Worm (Caenorhabditis elegans) whole organism, L4 larva: Measurements from ENCODE around the gene ZK637.15.

Source experiments
- F10B5.3 ChIP-seq: sonication (generic microtip); optimal IDR thresholded peaks from 2 replicates; lab custom pipeline; 2016; ENCODE audit warnings: mild to moderate bottlenecking, missing genetic modification characterization, missing compliant biosample characterization
- F44E2.7 ChIP-seq: fragments of 200-800 bp; sonication (Bioruptor generic); IDR thresholded peaks from 2 replicates; pipeline ENCODE4 v2.1.2; 2022; ENCODE audit warnings: missing genetic modification characterization, missing compliant biosample characterization
- F49E8.2 ChIP-seq: sonication (generic microtip); optimal IDR thresholded peaks from 2 replicates; lab custom pipeline; 2016; ENCODE audit warnings: missing compliant biosample characterization, mild to moderate bottlenecking, missing genetic modification characterization, borderline replicate concordance
- R02D3.7 ChIP-seq: fragments of 150-350 bp; sonication (generic microtip); optimal IDR thresholded peaks from 3 replicates; lab custom pipeline; 2014; ENCODE audit warnings: missing biosample characterization, missing genetic modification characterization
- T20F7.1 ChIP-seq: fragments of 200-800 bp; sonication (Bioruptor generic); optimal IDR thresholded peaks from 2 replicates; lab custom pipeline; 2018; ENCODE audit warnings: mild to moderate bottlenecking, missing genetic modification characterization, missing compliant biosample characterization
- Y5F2A.4 ChIP-seq: fragments of 200-800 bp; sonication (Bioruptor generic); optimal IDR thresholded peaks from 2 replicates; lab custom pipeline; 2018; ENCODE audit warnings: mild to moderate bottlenecking, missing genetic modification characterization, missing compliant biosample characterization
- ZK337.2 ChIP-seq: fragments of 200-800 bp; sonication (Bioruptor generic); IDR thresholded peaks from 2 replicates; pipeline ENCODE4 v1.3.6; 2022; ENCODE audit warnings: missing genetic modification reagents, missing genetic modification characterization, missing compliant biosample characterization
- aha-1 ChIP-seq: fragments of 150-350 bp; peaks from one replicate; lab custom pipeline; 2014; ENCODE audit warnings: missing biosample characterization, missing genetic modification characterization
- ama-1 ChIP-seq: fragments of 150-350 bp; optimal IDR thresholded peaks from 2 replicates; lab custom pipeline; 2014; ENCODE audit warnings: inconsistent platforms, mixed read lengths
- arid-1 ChIP-seq: fragments of 200-800 bp; sonication (Bioruptor generic); conservative IDR thresholded peaks from 2 replicates; pipeline ENCODE4 v1.3.6; 2022; ENCODE audit warnings: missing genetic modification reagents, missing genetic modification characterization, missing compliant biosample characterization
- ceh-28 ChIP-seq: fragments of 150-350 bp; optimal IDR thresholded peaks from 2 replicates; lab custom pipeline; 2014; ENCODE audit warnings: missing biosample characterization, missing genetic modification reagents, missing genetic modification characterization
- ceh-32 ChIP-seq: sonication (generic microtip); optimal IDR thresholded peaks from 2 replicates; lab custom pipeline; 2016; ENCODE audit warnings: mild to moderate bottlenecking, missing genetic modification characterization, missing compliant biosample characterization; ENCODE audit not compliant: poor library complexity
- ceh-44 ChIP-seq: fragments of 200-800 bp; sonication (Bioruptor generic); IDR thresholded peaks from 2 replicates; pipeline ENCODE4 v1.3.6; 2022; ENCODE audit warnings: missing genetic modification reagents, missing genetic modification characterization, missing compliant biosample characterization
- ceh-62 ChIP-seq: sonication (generic microtip); optimal IDR thresholded peaks from 2 replicates; lab custom pipeline; 2017; ENCODE audit warnings: missing biosample characterization, missing genetic modification characterization
- ces-1 ChIP-seq: fragments of 150-350 bp; sonication (generic microtip); optimal IDR thresholded peaks from 4 replicates; lab custom pipeline; 2014; ENCODE audit warnings: missing biosample characterization, missing genetic modification reagents, missing genetic modification characterization
- ctbp-1 ChIP-seq: fragments of 200-800 bp; sonication (Bioruptor generic); IDR thresholded peaks from 2 replicates; pipeline ENCODE4 v1.3.6; 2022; ENCODE audit warnings: missing genetic modification reagents, missing genetic modification characterization, missing compliant biosample characterization
- daf-16 ChIP-seq, 3 experiments: sonication (generic microtip); optimal IDR thresholded peaks; 2 replicates each; lab custom pipeline; 2016 to 2017; ENCODE audit warnings: missing genetic modification characterization in 3 of 3, missing genetic modification reagents in 3 of 3, mild to moderate bottlenecking in 2 of 3, missing compliant biosample characterization in 2 of 3, missing biosample characterization in 1 of 3, moderate library complexity in 1 of 3
- dmd-8 ChIP-seq: fragments of 200-800 bp; sonication (Bioruptor generic); IDR thresholded peaks from 2 replicates; pipeline ENCODE4 v1.3.6; 2022; ENCODE audit warnings: missing genetic modification characterization, missing compliant biosample characterization
- dmd-9 ChIP-seq: fragments of 200-800 bp; sonication (Bioruptor generic); IDR thresholded peaks from 2 replicates; pipeline ENCODE4 v1.3.6; 2022; ENCODE audit warnings: missing genetic modification reagents, missing genetic modification characterization, missing compliant biosample characterization
- dpl-1 ChIP-seq: fragments of 150-350 bp; optimal IDR thresholded peaks from 2 replicates; lab custom pipeline; 2014; ENCODE audit warnings: missing biosample characterization, missing genetic modification reagents, missing genetic modification characterization
- duxl-1 ChIP-seq: sonication (generic microtip); optimal IDR thresholded peaks from 2 replicates; lab custom pipeline; 2016; ENCODE audit warnings: mild to moderate bottlenecking, missing genetic modification characterization, moderate library complexity, missing compliant biosample characterization; ENCODE audit not compliant: poor library complexity
- dve-1 ChIP-seq: sonication (generic microtip); optimal IDR thresholded peaks from 2 replicates; lab custom pipeline; 2017; ENCODE audit warnings: antibody characterized with exemption, mild to moderate bottlenecking, missing genetic modification characterization, missing compliant biosample characterization; ENCODE audit not compliant: insufficient read depth
- egl-27 ChIP-seq: sonication (generic microtip); optimal IDR thresholded peaks from 3 replicates; lab custom pipeline; 2017; ENCODE audit warnings: missing biosample characterization, missing genetic modification reagents, missing genetic modification characterization
- hif-1 ChIP-seq, 2 experiments: sonication (generic microtip); optimal IDR thresholded peaks; 2 replicates each; lab custom pipeline; 2016 to 2017; ENCODE audit warnings: missing compliant biosample characterization in 2 of 2, missing genetic modification characterization in 2 of 2, missing genetic modification reagents in 2 of 2, missing genotype in 2 of 2, mild to moderate bottlenecking in 1 of 2
- hlh-30 ChIP-seq: sonication (generic microtip); optimal IDR thresholded peaks from 2 replicates; lab custom pipeline; 2017; ENCODE audit warnings: antibody characterized with exemption, mild to moderate bottlenecking, missing genetic modification characterization, missing compliant biosample characterization; ENCODE audit not compliant: insufficient read depth
- lin-15B ChIP-seq: fragments of 150-350 bp; sonication (generic microtip); optimal IDR thresholded peaks from 3 replicates; lab custom pipeline; 2014; ENCODE audit warnings: missing biosample characterization, missing genetic modification characterization
- lsy-2 ChIP-seq, 2 experiments: fragments of 150-350 bp in 1 of 2; sonication (generic microtip) in 1 of 2; optimal IDR thresholded peaks; 2 replicates each; lab custom pipeline; 2014 to 2017; ENCODE audit warnings: missing biosample characterization in 2 of 2, missing genetic modification characterization in 2 of 2
- mdl-1 ChIP-seq, 2 experiments: fragments of 150-350 bp in 1 of 2; sonication (generic microtip) in 1 of 2; optimal IDR thresholded peaks; 2 replicates each; lab custom pipeline; 2014 to 2017; ENCODE audit warnings: missing biosample characterization in 2 of 2, missing genetic modification characterization in 2 of 2
- mep-1 ChIP-seq: fragments of 150-350 bp; sonication (generic microtip); optimal IDR thresholded peaks from 3 replicates; lab custom pipeline; 2014; ENCODE audit warnings: missing biosample characterization, missing genetic modification characterization
- mxl-3 ChIP-seq: fragments of 200-800 bp; sonication (Bioruptor generic); optimal IDR thresholded peaks from 2 replicates; lab custom pipeline; 2018; ENCODE audit warnings: mild to moderate bottlenecking, missing genetic modification characterization, missing compliant biosample characterization
- nhr-10 ChIP-seq: fragments of 150-350 bp; optimal IDR thresholded peaks from 2 replicates; lab custom pipeline; 2014; ENCODE audit warnings: missing biosample characterization, missing genetic modification characterization
- nhr-11 ChIP-seq: fragments of 150-350 bp; optimal IDR thresholded peaks from 2 replicates; lab custom pipeline; 2014; ENCODE audit warnings: missing biosample characterization, missing genetic modification characterization
- nhr-111 ChIP-seq: fragments of 200-800 bp; sonication (Bioruptor generic); optimal IDR thresholded peaks from 2 replicates; lab custom pipeline; 2018; ENCODE audit warnings: mild to moderate bottlenecking, missing genetic modification characterization, missing compliant biosample characterization
- nhr-237 ChIP-seq: sonication (generic microtip); optimal IDR thresholded peaks from 2 replicates; lab custom pipeline; 2017; ENCODE audit warnings: missing biosample characterization, missing genetic modification characterization
- nhr-25 ChIP-seq: sonication (generic microtip); optimal IDR thresholded peaks from 2 replicates; lab custom pipeline; 2017; ENCODE audit warnings: missing genetic modification characterization, mild to moderate bottlenecking, missing compliant biosample characterization, antibody characterized with exemption, moderate library complexity, borderline replicate concordance; ENCODE audit not compliant: insufficient read depth
- nhr-28 ChIP-seq: fragments of 150-350 bp; optimal IDR thresholded peaks from 2 replicates; lab custom pipeline; 2014; ENCODE audit warnings: missing biosample characterization, missing genetic modification characterization
- nhr-41 ChIP-seq: fragments of 200-800 bp; sonication (Bioruptor generic); IDR thresholded peaks from 2 replicates; pipeline ENCODE4 v1.3.6; 2022; ENCODE audit warnings: missing genetic modification reagents, missing genetic modification characterization, missing compliant biosample characterization
- nhr-48 ChIP-seq: sonication (generic microtip); optimal IDR thresholded peaks from 2 replicates; lab custom pipeline; 2016; ENCODE audit warnings: mild to moderate bottlenecking, missing genetic modification characterization, missing compliant biosample characterization
- nhr-6 ChIP-seq: fragments of 150-350 bp; optimal IDR thresholded peaks from 2 replicates; lab custom pipeline; 2014; ENCODE audit warnings: missing biosample characterization, missing genetic modification characterization
- nhr-76 ChIP-seq: fragments of 150-350 bp; optimal IDR thresholded peaks from 2 replicates; lab custom pipeline; 2014; ENCODE audit warnings: missing biosample characterization, missing genetic modification characterization
- nhr-77 ChIP-seq: fragments of 150-350 bp; optimal IDR thresholded peaks from 2 replicates; lab custom pipeline; 2014; ENCODE audit warnings: missing biosample characterization, missing genetic modification characterization
- php-3 ChIP-seq: fragments of 200-800 bp; sonication (Bioruptor generic); IDR thresholded peaks from 2 replicates; pipeline ENCODE4 v1.3.6; 2022; ENCODE audit warnings: missing genetic modification reagents, missing genetic modification characterization, missing compliant biosample characterization
- sdz-12 ChIP-seq: fragments of 200-800 bp; sonication (Bioruptor generic); optimal IDR thresholded peaks from 2 replicates; lab custom pipeline; 2018; ENCODE audit warnings: mild to moderate bottlenecking, missing genetic modification characterization, missing compliant biosample characterization
- skn-1 ChIP-seq: fragments of 150-350 bp; optimal IDR thresholded peaks from 2 replicates; lab custom pipeline; 2014; ENCODE audit warnings: missing biosample characterization, missing genetic modification characterization
- snpc-1.2 ChIP-seq: fragments of 200-800 bp; sonication (Bioruptor generic); IDR thresholded peaks from 2 replicates; pipeline ENCODE4 v1.3.6; 2022; ENCODE audit warnings: missing genetic modification reagents, missing genetic modification characterization, missing compliant biosample characterization
- spr-1 ChIP-seq: sonication (generic microtip); optimal IDR thresholded peaks from 2 replicates; lab custom pipeline; 2016; ENCODE audit warnings: mild to moderate bottlenecking, missing genetic modification characterization, missing compliant biosample characterization
- vab-7 ChIP-seq: fragments of 200-800 bp; sonication (Bioruptor generic); IDR thresholded peaks from 2 replicates; pipeline ENCODE4 v1.3.6; 2022; ENCODE audit warnings: missing genetic modification reagents, missing genetic modification characterization, missing compliant biosample characterization
- zag-1 ChIP-seq: fragments of 150-350 bp; optimal IDR thresholded peaks from 2 replicates; lab custom pipeline; 2014; ENCODE audit warnings: missing biosample characterization, missing genetic modification characterization
- zip-11 ChIP-seq: fragments of 200-800 bp; sonication (Bioruptor generic); IDR thresholded peaks from 2 replicates; pipeline ENCODE4 v1.3.6; 2022; ENCODE audit warnings: missing genetic modification characterization, missing compliant biosample characterization
- zip-2 ChIP-seq: fragments of 150-350 bp; optimal IDR thresholded peaks from 2 replicates; lab custom pipeline; 2014; ENCODE audit warnings: missing biosample characterization, missing genetic modification characterization

ZK637.15 gene

DNA sequence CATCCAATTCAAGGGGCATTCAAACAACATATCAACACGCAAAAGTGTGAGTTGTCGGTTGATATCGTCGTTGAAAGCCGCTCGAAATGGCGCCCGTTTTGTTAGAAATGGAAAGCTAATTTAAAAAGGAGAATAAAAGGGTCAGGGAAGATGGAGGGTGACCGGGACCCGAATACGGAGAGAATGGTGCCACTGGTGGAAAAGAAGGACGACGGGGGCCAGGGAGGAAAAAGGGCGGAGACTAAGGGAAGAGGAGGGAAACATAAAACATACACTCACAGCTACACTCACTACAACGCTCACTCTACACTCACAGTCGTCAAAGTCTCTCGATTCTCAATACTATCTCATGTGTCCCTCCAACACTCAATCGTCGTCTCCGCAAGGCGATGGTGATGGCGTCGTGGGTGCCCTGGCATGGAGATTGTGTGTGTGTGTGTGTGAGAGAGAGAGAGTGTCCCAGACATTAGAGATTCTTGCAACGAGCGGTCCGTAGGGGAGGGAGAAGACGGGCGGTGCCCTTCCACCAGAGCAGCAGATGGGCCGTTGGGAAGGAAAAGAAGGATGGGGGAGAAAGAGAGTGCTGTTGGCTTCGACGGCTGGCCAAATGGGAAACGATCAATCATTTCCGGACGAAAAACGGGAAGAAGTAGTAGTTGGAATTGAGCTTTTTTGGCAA, 45.8 kb upstream of the ZK637.15 start (continued):
- TF ChIP-seq ceh-44 (GFP tag; lab: Robert Waterston, UW), result no peak
- peak; percentile 89; the same call in 1 of the 2 replicates for TF ChIP-seq ctbp-1 (GFP tag; lab: Robert Waterston, UW)
- peak; percentile 71 for TF ChIP-seq nhr-28 (tag; lab: Kevin White, UChicago)
- TF ChIP-seq mdl-1 (tag; optimal IDR thresholded peaks at IDR 0.05; lab: Kevin White, UChicago), result peak in 1 of 2 experiments; percentile 72
- no peak for TF ChIP-seq ceh-62 (tag; lab: Kevin White, UChicago)
- TF ChIP-seq F44E2.7 (GFP tag; lab: Robert Waterston, UW), result no peak
- no peak for TF ChIP-seq F49E8.2 (tag; lab: Kevin White, UChicago)
- peak; percentile 94 for TF ChIP-seq ama-1 (lab: Kevin White, UChicago)
- TF ChIP-seq ceh-28 (tag; lab: Kevin White, UChicago), result no peak
- no peak for TF ChIP-seq duxl-1 (tag; lab: Kevin White, UChicago)
- TF ChIP-seq ZK337.2 (GFP tag; lab: Robert Waterston, UW), result no peak
- no peak for TF ChIP-seq nhr-41
- no peak for TF ChIP-seq ces-1 (GFP tag; lab: Kevin White, UChicago)
- TF ChIP-seq mep-1, result peak; percentile 93
- no peak for TF ChIP-seq snpc-1.2 (GFP tag; lab: Robert Waterston, UW)
- peak; percentile 37; the same call in 1 of the 2 replicates for TF ChIP-seq vab-7
- TF ChIP-seq ceh-32 (tag; lab: Kevin White, UChicago), result no peak
- TF ChIP-seq zip-2 (tag; lab: Kevin White, UChicago), result no peak
- TF ChIP-seq daf-16 (GFP tag; optimal IDR thresholded peaks at IDR 0.05; lab: Kevin White, UChicago), result peak in 1 of 2 experiments; percentile 62
- no peak for TF ChIP-seq daf-16 (tag; optimal IDR thresholded peaks at IDR 0.05; lab: Kevin White, UChicago)
- peak in 1 of 2 experiments; percentile 55 for TF ChIP-seq hif-1 (tag; optimal IDR thresholded peaks at IDR 0.05; lab: Kevin White, UChicago)
- peak; percentile 56 for TF ChIP-seq hlh-30 (tag; lab: Kevin White, UChicago)
- no peak for TF ChIP-seq Y5F2A.4 (GFP tag; lab: Kevin White, UChicago)
- TF ChIP-seq sdz-12 (GFP tag; lab: Kevin White, UChicago), result no peak
- TF ChIP-seq nhr-48, result peak; percentile 36
- TF ChIP-seq skn-1 (tag; lab: Kevin White, UChicago), result no peak
- peak; percentile 82 to 88 for TF ChIP-seq lsy-2 (tag; optimal IDR thresholded peaks at IDR 0.05; lab: Kevin White, UChicago)
- no peak for TF ChIP-seq zag-1
- TF ChIP-seq nhr-237 (tag; lab: Kevin White, UChicago), result no peak
- TF ChIP-seq nhr-77 (tag; lab: Kevin White, UChicago), result no peak
- TF ChIP-seq zip-11, result no peak
- no peak for TF ChIP-seq spr-1 (tag; lab: Kevin White, UChicago)
- peak; percentile 87 for TF ChIP-seq nhr-11 (tag; lab: Kevin White, UChicago)
- peak; percentile 26 for TF ChIP-seq dpl-1 (GFP tag; lab: Kevin White, UChicago)
- TF ChIP-seq T20F7.1, result no peak
- TF ChIP-seq aha-1 (tag; lab: Kevin White, UChicago), result peak; percentile 98
- TF ChIP-seq dmd-8 (GFP tag; lab: Robert Waterston, UW), result no peak
- no peak for TF ChIP-seq R02D3.7 (tag; lab: Kevin White, UChicago)
- no peak for TF ChIP-seq nhr-76 (tag; lab: Kevin White, UChicago)
- no peak for TF ChIP-seq nhr-10
- TF ChIP-seq dve-1 (tag; lab: Kevin White, UChicago), result peak; percentile 38
- TF ChIP-seq egl-27, result no peak
- TF ChIP-seq nhr-25 (tag; lab: Kevin White, UChicago), result peak; percentile 12
- no peak for TF ChIP-seq dmd-9 (GFP tag; lab: Robert Waterston, UW)
- TF ChIP-seq mxl-3 (GFP tag; lab: Kevin White, UChicago), result peak; percentile 43
- peak; percentile 21 for TF ChIP-seq F10B5.3 (tag; lab: Kevin White, UChicago)
- no peak for TF ChIP-seq lin-15B
- peak; percentile 62 for TF ChIP-seq nhr-6
- peak; percentile 32 for TF ChIP-seq nhr-111
- no peak for TF ChIP-seq arid-1 (GFP tag; lab: Robert Waterston, UW)
- TF ChIP-seq php-3 (GFP tag; lab: Robert Waterston, UW), result no peak
